Worm (Caenorhabditis elegans): ENCODE results near the gene rpia-1.

DNA sequence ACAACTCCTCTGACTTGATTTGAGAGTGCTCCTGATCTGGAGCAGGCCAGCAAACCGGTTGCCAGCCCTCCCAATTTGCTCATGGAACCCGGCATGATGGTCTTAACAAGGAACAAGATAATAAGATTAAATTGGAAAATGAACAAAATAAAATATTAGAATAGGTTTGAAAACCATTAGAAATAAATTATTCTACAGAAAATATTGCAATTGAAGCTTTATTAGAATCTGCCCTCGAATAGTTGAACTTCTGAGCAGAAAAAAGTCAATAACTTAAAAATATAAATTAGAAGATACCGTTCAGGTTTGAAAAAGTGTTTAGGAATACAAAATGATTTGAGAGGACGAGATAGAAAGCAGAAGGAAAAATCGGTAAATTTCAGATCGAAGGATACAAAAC is 35.8 kb downstream of the rpia-1 start, which contains the start of gene nuo-4:
- TF ChIP-seq blmp-1 (tag; optimal IDR thresholded peaks at IDR 0.05) (no peak), C04F5.9 (tag; optimal IDR thresholded peaks at IDR 0.05) (no peak), pqm-1 (tag; optimal IDR thresholded peaks at IDR 0.05) (no peak)
